Fruit fly (Drosophila melanogaster) whole organism, embryonic: ENCODE measurements around the gene Cyp18a1.

Experiments used
- ATbp ChIP-seq: fragments of 200-800 bp; sonication (Bioruptor generic); optimal IDR thresholded peaks from 2 replicates; lab custom pipeline; 2017; ENCODE audit warnings: missing biosample characterization, mild to moderate bottlenecking, missing genetic modification characterization, missing genetic modification reagents
- Antp ChIP-seq: fragments of 200-800 bp; sonication (Bioruptor generic); optimal IDR thresholded peaks from 3 replicates; lab custom pipeline; 2016; ENCODE audit warnings: missing biosample characterization, missing genetic modification characterization
- Bdp1 ChIP-seq: fragments of 200-800 bp; sonication (Bioruptor generic); optimal IDR thresholded peaks from 3 replicates; lab custom pipeline; 2016; ENCODE audit warnings: missing biosample characterization, missing genetic modification characterization
- Bgb ChIP-seq: fragments of 200-800 bp; sonication (Bioruptor generic); IDR thresholded peaks from 2 replicates; pipeline ENCODE4 v1.3.6; 2022; ENCODE audit warnings: missing biosample characterization, missing genetic modification characterization; ENCODE audit not compliant: partially characterized antibody
- CG10543 ChIP-seq: fragments of 200-800 bp; sonication (Bioruptor generic); optimal IDR thresholded peaks from 3 replicates; lab custom pipeline; 2017; ENCODE audit warnings: missing biosample characterization, mild to moderate bottlenecking, missing genetic modification characterization, moderate library complexity
- CG10979 ChIP-seq: fragments of 200-800 bp; sonication (Bioruptor generic); optimal IDR thresholded peaks from 2 replicates; lab custom pipeline; 2018; ENCODE audit warnings: missing biosample characterization, mild to moderate bottlenecking, missing genetic modification characterization, moderate library complexity
- CG11456 ChIP-seq: fragments of 200-800 bp; sonication (Bioruptor generic); IDR thresholded peaks from 3 replicates; pipeline ENCODE4 v1.3.6; 2022; ENCODE audit warnings: missing biosample characterization, missing genetic modification characterization
- CG11695 ChIP-seq: fragments of 200-800 bp; sonication (Bioruptor generic); IDR thresholded peaks from 3 replicates; pipeline ENCODE4 v1.3.6; 2022; ENCODE audit warnings: missing biosample characterization, missing genetic modification characterization
- CG11696 ChIP-seq: fragments of 200-800 bp; sonication (Bioruptor generic); IDR thresholded peaks from 2 replicates; pipeline ENCODE4 v1.3.6; 2022; ENCODE audit warnings: missing biosample characterization, missing genetic modification characterization
- CG12769 ChIP-seq: fragments of 200-800 bp; sonication (Bioruptor generic); optimal IDR thresholded peaks from 2 replicates; lab custom pipeline; 2019; ENCODE audit warnings: missing biosample characterization, mild to moderate bottlenecking, missing genetic modification characterization, moderate library complexity
- CG12942 ChIP-seq: fragments of 200-800 bp; sonication (Bioruptor generic); optimal IDR thresholded peaks from 3 replicates; lab custom pipeline; 2016; ENCODE audit warnings: missing biosample characterization, missing genetic modification characterization
- CG13296 ChIP-seq: fragments of 200-800 bp; sonication (Bioruptor generic); optimal IDR thresholded peaks from 3 replicates; lab custom pipeline; 2018; ENCODE audit warnings: missing biosample characterization, mild to moderate bottlenecking, missing genetic modification characterization
- CG15011 ChIP-seq: fragments of 200-800 bp; sonication (Bioruptor generic); optimal IDR thresholded peaks from 3 replicates; lab custom pipeline; 2018; ENCODE audit warnings: missing biosample characterization, mild to moderate bottlenecking, missing genetic modification characterization
- CG17328 ChIP-seq: fragments of 200-800 bp; sonication (Bioruptor generic); IDR thresholded peaks from 2 replicates; pipeline ENCODE4 v1.3.6; 2022; ENCODE audit warnings: missing biosample characterization, missing genetic modification characterization
- CG3407 ChIP-seq: fragments of 200-800 bp; sonication (Bioruptor generic); optimal IDR thresholded peaks from 2 replicates; lab custom pipeline; 2018; ENCODE audit warnings: missing biosample characterization, mild to moderate bottlenecking, missing genetic modification characterization
- CG3838 ChIP-seq: fragments of 200-800 bp; sonication (Bioruptor generic); optimal IDR thresholded peaks from 3 replicates; lab custom pipeline; 2016; ENCODE audit warnings: missing biosample characterization, missing genetic modification characterization
- CG3995 ChIP-seq: fragments of 200-800 bp; sonication (Bioruptor generic); optimal IDR thresholded peaks from 3 replicates; lab custom pipeline; 2016; ENCODE audit warnings: missing biosample characterization, missing genetic modification characterization
- CG4328 ChIP-seq: fragments of 200-800 bp; sonication (Bioruptor generic); optimal IDR thresholded peaks from 3 replicates; lab custom pipeline; 2017; ENCODE audit warnings: missing biosample characterization, missing genetic modification reagents, missing genetic modification characterization
- CG5953 ChIP-seq: fragments of 200-800 bp; sonication (Bioruptor generic); IDR thresholded peaks from 2 replicates; pipeline ENCODE4 v1.3.6; 2022; ENCODE audit warnings: missing biosample characterization, missing genetic modification characterization
- CG8089 ChIP-seq: fragments of 200-800 bp; sonication (Bioruptor generic); optimal IDR thresholded peaks from 3 replicates; lab custom pipeline; 2016; ENCODE audit warnings: missing biosample characterization, missing genetic modification characterization
- CG9797 ChIP-seq: fragments of 200-800 bp; sonication (Bioruptor generic); optimal IDR thresholded peaks from 3 replicates; lab custom pipeline; 2018; ENCODE audit warnings: missing biosample characterization, mild to moderate bottlenecking, missing genetic modification characterization
- Camta ChIP-seq: fragments of 200-800 bp; sonication (Bioruptor generic); optimal IDR thresholded peaks from 2 replicates; lab custom pipeline; 2016; ENCODE audit warnings: missing biosample characterization, missing genetic modification characterization
- CrebB ChIP-seq: fragments of 200-800 bp; sonication (Bioruptor generic); optimal IDR thresholded peaks from 3 replicates; lab custom pipeline; 2018; ENCODE audit warnings: missing biosample characterization, mild to moderate bottlenecking, missing genetic modification characterization
- D19A ChIP-seq: fragments of 200-800 bp; optimal IDR thresholded peaks from 3 replicates; lab custom pipeline; 2019; ENCODE audit warnings: missing biosample characterization, mild to moderate bottlenecking, missing genetic modification characterization, moderate library complexity
- Drgx ChIP-seq: fragments of 200-800 bp; sonication (Bioruptor generic); IDR thresholded peaks from 2 replicates; pipeline ENCODE4 v1.3.6; 2022; ENCODE audit warnings: missing biosample characterization, missing genetic modification characterization
- Gug ChIP-seq: fragments of 200-800 bp; sonication (Bioruptor generic); IDR thresholded peaks from 4 replicates; pipeline ENCODE4 v1.3.6; 2022; ENCODE audit warnings: missing biosample characterization, missing genetic modification characterization
- Hmx ChIP-seq: fragments of 200-800 bp; sonication (Bioruptor generic); optimal IDR thresholded peaks from 2 replicates; lab custom pipeline; 2016; ENCODE audit warnings: missing biosample characterization, missing genetic modification characterization
- Max ChIP-seq: fragments of 200-800 bp; sonication (Bioruptor generic); optimal IDR thresholded peaks from 2 replicates; lab custom pipeline; 2016; ENCODE audit warnings: missing biosample characterization, mild to moderate bottlenecking, missing genetic modification characterization
- NC2β ChIP-seq: fragments of 200-800 bp; sonication (Bioruptor generic); optimal IDR thresholded peaks from 2 replicates; lab custom pipeline; 2016; ENCODE audit warnings: missing biosample characterization, missing genetic modification characterization
- TFAM ChIP-seq: fragments of 200-800 bp; sonication (Bioruptor generic); optimal IDR thresholded peaks from 2 replicates; lab custom pipeline; 2017; ENCODE audit warnings: missing biosample characterization, missing genetic modification characterization, inconsistent platforms
- Vsx1 ChIP-seq: fragments of 200-800 bp; sonication (Bioruptor generic); optimal IDR thresholded peaks from 2 replicates; lab custom pipeline; 2017; ENCODE audit warnings: missing biosample characterization, mild to moderate bottlenecking, missing genetic modification characterization, missing genetic modification reagents
- abd-A ChIP-seq: fragments of 200-800 bp; sonication (Bioruptor generic); optimal IDR thresholded peaks from 3 replicates; lab custom pipeline; 2019; ENCODE audit warnings: missing biosample characterization, mild to moderate bottlenecking, missing genetic modification characterization, moderate library complexity
- btn ChIP-seq: fragments of 200-800 bp; sonication (Bioruptor generic); optimal IDR thresholded peaks from 2 replicates; lab custom pipeline; 2016; ENCODE audit warnings: missing biosample characterization, missing genetic modification characterization
- chm ChIP-seq: fragments of 200-800 bp; sonication (Bioruptor generic); IDR thresholded peaks from 2 replicates; pipeline ENCODE4 v1.3.6; 2022; ENCODE audit warnings: missing biosample characterization, missing genetic modification characterization
- cwo ChIP-seq: fragments of 200-800 bp; sonication (Bioruptor generic); optimal IDR thresholded peaks from 3 replicates; lab custom pipeline; 2017; ENCODE audit warnings: missing biosample characterization, missing genetic modification characterization, mild to moderate bottlenecking, moderate library complexity, missing genetic modification reagents
- en ChIP-seq: fragments of 200-800 bp; sonication (Bioruptor generic); optimal IDR thresholded peaks from 2 replicates; lab custom pipeline; 2016; ENCODE audit warnings: missing biosample characterization, missing genetic modification characterization
- gem ChIP-seq: fragments of 200-800 bp; sonication (Bioruptor generic); optimal IDR thresholded peaks from 2 replicates; lab custom pipeline; 2019; ENCODE audit warnings: missing biosample characterization, mild to moderate bottlenecking, missing genetic modification characterization, moderate library complexity
- gro ChIP-seq: fragments of 200-800 bp; sonication (Bioruptor generic); optimal IDR thresholded peaks from 2 replicates; lab custom pipeline; 2016; ENCODE audit warnings: missing biosample characterization, missing genetic modification characterization
- mirr ChIP-seq: fragments of 200-800 bp; sonication (Bioruptor generic); optimal IDR thresholded peaks from 3 replicates; lab custom pipeline; 2018; ENCODE audit warnings: missing biosample characterization, mild to moderate bottlenecking, missing genetic modification characterization
- nau ChIP-seq: fragments of 200-800 bp; sonication (Bioruptor generic); optimal IDR thresholded peaks from 3 replicates; lab custom pipeline; 2017; ENCODE audit warnings: missing biosample characterization, mild to moderate bottlenecking, missing genetic modification characterization, missing genetic modification reagents
- oc ChIP-seq: fragments of 200-800 bp; sonication (Bioruptor generic); optimal IDR thresholded peaks from 2 replicates; lab custom pipeline; 2018; ENCODE audit warnings: missing biosample characterization, mild to moderate bottlenecking, missing genetic modification characterization, moderate library complexity
- sens-2 ChIP-seq: fragments of 200-800 bp; sonication (Bioruptor generic); IDR thresholded peaks from 2 replicates; pipeline ENCODE4 v1.3.6; 2022; ENCODE audit warnings: missing biosample characterization, missing genetic modification characterization
- seq ChIP-seq: fragments of 200-800 bp; sonication (Bioruptor generic); IDR thresholded peaks from 2 replicates; pipeline ENCODE4 v1.3.6; 2022; ENCODE audit warnings: missing biosample characterization, missing genetic modification characterization
- tgo ChIP-seq: fragments of 200-800 bp; sonication (Bioruptor generic); IDR thresholded peaks from 3 replicates; pipeline ENCODE4 v1.3.6; 2022; ENCODE audit warnings: missing biosample characterization, missing genetic modification characterization
- trem ChIP-seq: fragments of 200-800 bp; optimal IDR thresholded peaks from 3 replicates; lab custom pipeline; 2019; ENCODE audit warnings: missing biosample characterization, mild to moderate bottlenecking, missing genetic modification characterization, moderate library complexity
- tup ChIP-seq: fragments of 200-800 bp; sonication (Bioruptor generic); optimal IDR thresholded peaks from 2 replicates; lab custom pipeline; 2016; ENCODE audit warnings: missing biosample characterization, mild to moderate bottlenecking, missing genetic modification characterization, moderate library complexity
- wdn ChIP-seq: fragments of 200-800 bp; sonication (Bioruptor generic); IDR thresholded peaks from 2 replicates; pipeline ENCODE4 v1.3.6; 2022; ENCODE audit warnings: missing biosample characterization, missing genetic modification characterization
- yki ChIP-seq: fragments of >200 bp; optimal IDR thresholded peaks from 3 replicates; lab custom pipeline; 2018
- zfh2 ChIP-seq: fragments of 200-800 bp; sonication (Bioruptor generic); optimal IDR thresholded peaks from 2 replicates; lab custom pipeline; 2016; ENCODE audit warnings: missing biosample characterization, missing genetic modification characterization

Gene Cyp18a1

dm6 chrX:18646855-18647699, 45.8 kb downstream of the Cyp18a1 start, which contains the start of gene Rip11 (continued):
- TF ChIP-seq CG4328 (GFP tag; lab: Kevin White, UChicago) (peak; percentile 50), trem (no peak), CG3407 (GFP tag; lab: Kevin White, UChicago) (no peak), NC2β (peak; percentile 0), seq (GFP tag; lab: Robert Waterston, UW) (peak; percentile 28; the same call in 1 of the 2 replicates), CG11695 (peak; percentile 39; the same call in 1 of the 3 replicates), CrebB (no peak), CG11456 (peak; percentile 62; the same call in 1 of the 3 replicates)

- TF ChIP-seq Max (GFP tag; lab: Kevin White, UChicago) (peak; percentile 67), gem (tag; lab: Kevin White, UChicago) (peak; percentile 84), CG13296 (GFP tag; lab: Kevin White, UChicago) (peak; percentile 54), CG12769 (peak; percentile 54), wdn (GFP tag; lab: Robert Waterston, UW) (no peak), CG12942 (peak; percentile 30), CG10979 (tag; lab: Kevin White, UChicago) (peak; percentile 76), Bdp1 (GFP tag; lab: Kevin White, UChicago) (peak; percentile 40), D19A (tag; lab: Kevin White, UChicago) (peak; percentile 57), Bgb (GFP tag; lab: Robert Waterston, UW) (no peak), tgo (GFP tag; lab: Robert Waterston, UW) (peak; percentile 61), Drgx (GFP tag; lab: Robert Waterston, UW) (peak; percentile 54), CG17328 (peak; percentile 34; the same call in 1 of the 2 replicates), yki (lab: Kevin White, UChicago) (no peak), mirr (peak; percentile 19), ATbp (GFP tag; lab: Kevin White, UChicago) (peak; percentile 58), CG11696 (GFP tag; lab: Robert Waterston, UW) (no peak), en (GFP tag; lab: Kevin White, UChicago) (no peak), CG3995 (GFP tag; lab: Kevin White, UChicago) (no peak), sens-2 (GFP tag; lab: Robert Waterston, UW) (no peak), Hmx (GFP tag; lab: Kevin White, UChicago) (peak; percentile 35), CG15011 (peak; percentile 9), nau (peak; percentile 55), tup (GFP tag; lab: Kevin White, UChicago) (peak; percentile 14), Antp (no peak), btn (no peak), CG3838 (GFP tag; lab: Kevin White, UChicago) (peak; percentile 35), CG9797 (GFP tag; lab: Kevin White, UChicago) (no peak), TFAM (GFP tag; lab: Kevin White, UChicago) (no peak), Gug (GFP tag; lab: Robert Waterston, UW) (peak; percentile 24; the same call in 1 of the 4 replicates), CG5953 (no peak), Camta (GFP tag; lab: Kevin White, UChicago) (peak; percentile 43), oc (tag; lab: Kevin White, UChicago) (peak; percentile 4), abd-A (tag; lab: Kevin White, UChicago) (no peak), CG8089 (GFP tag; lab: Kevin White, UChicago) (no peak), chm (GFP tag; lab: Robert Waterston, UW) (no peak), cwo (GFP tag; lab: Kevin White, UChicago) (peak; percentile 9), Vsx1 (GFP tag; lab: Kevin White, UChicago) (peak; percentile 19), gro (GFP tag; lab: Kevin White, UChicago) (peak; percentile 6), CG10543 (peak; percentile 22), zfh2 (GFP tag; lab: Kevin White, UChicago) (no peak)
Measured at dm6 chrX:18645720-18646213, 47.1 kb downstream of the Cyp18a1 start.
